Worm (Caenorhabditis elegans) whole organism, mixed stage, embryonic: ENCODE results near the gene ZK185.4.

ENCODE experiments used
- ceh-39 ChIP-seq: fragments of 150-350 bp; optimal IDR thresholded peaks from 2 replicates; lab custom pipeline; 2014; ENCODE audit warnings: missing biosample characterization, missing genetic modification characterization
- ces-1 ChIP-seq: fragments of 150-350 bp; optimal IDR thresholded peaks from 2 replicates; lab custom pipeline; 2014; ENCODE audit warnings: missing biosample characterization, missing genetic modification reagents, missing genetic modification characterization
- cnd-1 ChIP-seq: fragments of 200-800 bp; sonication (Bioruptor generic); optimal IDR thresholded peaks from 2 replicates; lab custom pipeline; 2018; ENCODE audit warnings: mild to moderate bottlenecking, missing genetic modification characterization, missing compliant biosample characterization
- elt-1 ChIP-seq: sonication (generic microtip); optimal IDR thresholded peaks from 2 replicates; lab custom pipeline; 2017; ENCODE audit warnings: missing genetic modification characterization, mild to moderate bottlenecking, missing compliant biosample characterization, antibody characterized with exemption, moderate library complexity, borderline replicate concordance; ENCODE audit not compliant: insufficient read depth
- ham-2 ChIP-seq: fragments of 200-800 bp; sonication (Bioruptor generic); optimal IDR thresholded peaks from 2 replicates; lab custom pipeline; 2018; ENCODE audit warnings: mild to moderate bottlenecking, missing genetic modification characterization, missing compliant biosample characterization
- lin-32 ChIP-seq: fragments of 200-800 bp; sonication (Bioruptor generic); optimal IDR thresholded peaks from 2 replicates; lab custom pipeline; 2018; ENCODE audit warnings: mild to moderate bottlenecking, missing genetic modification characterization, missing compliant biosample characterization
- nhr-237 ChIP-seq: fragments of 150-350 bp; optimal IDR thresholded peaks from 2 replicates; lab custom pipeline; 2014; ENCODE audit warnings: missing biosample characterization, missing genetic modification characterization
- pha-4 ChIP-seq: fragments of 150-350 bp; optimal IDR thresholded peaks from 2 replicates; lab custom pipeline; 2018; ENCODE audit warnings: missing biosample characterization, missing genetic modification reagents, missing genetic modification characterization
- unc-62 ChIP-seq: fragments of 150-350 bp; optimal IDR thresholded peaks from 2 replicates; lab custom pipeline; 2014; ENCODE audit warnings: missing biosample characterization, missing genetic modification reagents, missing genetic modification characterization
- ztf-11 ChIP-seq: fragments of 150-350 bp; optimal IDR thresholded peaks from 2 replicates; lab custom pipeline; 2014; ENCODE audit warnings: missing biosample characterization, missing genetic modification characterization

ce11 chrIV:4526028-4526427 lies 6.9 kb downstream of the ZK185.4 start:
- no peak for TF ChIP-seq ceh-39 (tag; lab: Kevin White, UChicago)
- TF ChIP-seq nhr-237 (tag; lab: Kevin White, UChicago) = no peak
- TF ChIP-seq ces-1 (GFP tag; lab: Kevin White, UChicago) = no peak
- TF ChIP-seq ham-2 (GFP tag; lab: Kevin White, UChicago) = no peak
- no peak for TF ChIP-seq ztf-11 (tag; lab: Kevin White, UChicago)
- no peak for TF ChIP-seq lin-32
- no peak for TF ChIP-seq elt-1 (tag; lab: Kevin White, UChicago)
- TF ChIP-seq unc-62 (GFP tag; lab: Kevin White, UChicago) = no peak
- no peak for TF ChIP-seq cnd-1
- TF ChIP-seq pha-4 (tag; lab: Kevin White, UChicago) = no peak
